Worm (Caenorhabditis elegans) whole organism, midembryonic: ENCODE results near the gene str-130.

Source experiments
- klf-2 ChIP-seq: fragments of 200-800 bp; sonication (Bioruptor generic); conservative IDR thresholded peaks from 2 replicates; pipeline ENCODE4 v1.3.6; 2022; ENCODE audit warnings: missing genetic modification reagents, missing genetic modification characterization, missing compliant biosample characterization
- med-1 ChIP-seq: sonication (generic microtip); optimal IDR thresholded peaks from 2 replicates; lab custom pipeline; 2017; ENCODE audit warnings: missing genetic modification characterization, mild to moderate bottlenecking, missing compliant biosample characterization, antibody characterized with exemption, missing genetic modification reagents; ENCODE audit not compliant: insufficient read depth
- ref-1 ChIP-seq: fragments of 200-800 bp; sonication (Bioruptor generic); conservative IDR thresholded peaks from 2 replicates; pipeline ENCODE4 v1.3.6; 2022; ENCODE audit warnings: missing genetic modification reagents, missing genetic modification characterization, missing compliant biosample characterization
- ztf-23 ChIP-seq: fragments of 200-800 bp; sonication (Bioruptor generic); IDR thresholded peaks from 2 replicates; pipeline ENCODE4 v1.3.6; 2022; ENCODE audit warnings: missing genetic modification reagents, missing genetic modification characterization, missing compliant biosample characterization
- ztf-29 ChIP-seq: fragments of 200-800 bp; sonication (Bioruptor generic); IDR thresholded peaks from 2 replicates; pipeline ENCODE4 v1.3.6; 2022; ENCODE audit warnings: missing genetic modification reagents, missing genetic modification characterization, missing compliant biosample characterization

DNA sequence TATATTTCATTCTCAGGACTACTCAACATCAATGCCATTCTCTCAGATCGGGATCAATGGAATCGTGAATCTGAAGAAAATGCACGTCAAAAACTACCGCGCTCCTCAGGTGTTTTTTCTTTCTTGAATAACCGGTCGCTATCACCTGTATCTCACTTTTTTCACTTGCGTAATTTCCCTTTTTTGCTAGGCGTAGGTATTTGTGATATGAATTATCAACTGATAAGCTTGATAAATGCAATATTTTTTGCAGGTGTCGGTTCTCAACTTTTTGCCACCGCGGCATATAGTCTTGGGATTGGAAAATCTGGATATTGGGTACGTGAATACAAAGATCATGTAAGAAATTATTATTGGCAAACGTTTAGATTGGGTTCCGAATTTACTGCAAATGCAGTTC is 35.3 kb downstream of the str-130 start:
- TF ChIP-seq med-1 (GFP tag; lab: Kevin White, UChicago) (no peak), ref-1 (no peak), ztf-23 (GFP tag; lab: Robert Waterston, UW) (no peak), klf-2 (GFP tag; lab: Robert Waterston, UW) (no peak), ztf-29 (no peak)
